Fruit fly (Drosophila melanogaster): ENCODE measurements around the gene bif.

bif gene

DNA sequence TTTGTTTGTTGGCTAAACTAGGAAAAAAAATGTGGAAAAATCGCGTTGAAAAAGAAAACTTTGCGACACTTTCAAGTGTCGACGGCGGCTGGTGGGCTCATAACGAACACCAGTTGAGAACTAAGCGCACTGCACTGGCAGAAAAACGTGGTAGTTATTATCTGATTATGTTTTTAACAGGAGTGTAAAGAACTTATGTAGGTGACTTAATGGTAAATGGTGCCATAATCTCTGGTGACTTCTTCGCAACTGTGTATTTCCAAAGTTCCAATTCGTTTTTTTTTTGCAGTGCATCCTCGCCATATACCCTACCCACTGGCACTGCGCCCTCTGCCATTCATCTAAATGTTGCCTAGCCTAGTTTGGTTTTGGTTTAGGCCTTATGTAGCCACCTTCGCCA lies 25.8 kb upstream of the bif start (continued):
- TF ChIP-seq CG10669 (GFP tag; optimal IDR thresholded peaks at IDR 0.05) = peak; percentile 9
- peak; percentile 77 for TF ChIP-seq Eip78C (GFP tag)
- TF ChIP-seq CG6854 (GFP tag; optimal IDR thresholded peaks at IDR 0.05) = no peak
- TF ChIP-seq ss (GFP tag; optimal IDR thresholded peaks at IDR 0.05) = no peak
- peak; percentile 48 for TF ChIP-seq achi (GFP tag; optimal IDR thresholded peaks at IDR 0.05)
- TF ChIP-seq CG3919 (GFP tag; optimal IDR thresholded peaks at IDR 0.05) = peak; percentile 39
- TF ChIP-seq CG11762 (GFP tag; optimal IDR thresholded peaks at IDR 0.05; ENCODE audit: insufficient read depth) = peak; percentile 19
- TF ChIP-seq CG7368 (GFP tag; optimal IDR thresholded peaks at IDR 0.05) = no peak
- no peak for TF ChIP-seq CG8632 (GFP tag; optimal IDR thresholded peaks at IDR 0.05)
- peak; percentile 69 for TF ChIP-seq CG6276 (GFP tag; optimal IDR thresholded peaks at IDR 0.05)
- no peak for TF ChIP-seq CG34406 (GFP tag; optimal IDR thresholded peaks at IDR 0.05)
- no peak for TF ChIP-seq lz (GFP tag; optimal IDR thresholded peaks at IDR 0.05)
- TF ChIP-seq Gug (GFP tag; IDR thresholded peaks at IDR 0.05) = peak; percentile 70
- TF ChIP-seq topi (GFP tag; optimal IDR thresholded peaks at IDR 0.05) = no peak
- no peak for TF ChIP-seq CG11902 (GFP tag; optimal IDR thresholded peaks at IDR 0.05)
- TF ChIP-seq Hr39 (GFP tag; optimal IDR thresholded peaks at IDR 0.05) = no peak
- peak; percentile 69 for TF ChIP-seq dac (GFP tag; optimal IDR thresholded peaks at IDR 0.05)
- no peak for TF ChIP-seq fkh (GFP tag; optimal IDR thresholded peaks at IDR 0.05)
- TF ChIP-seq CG6808 (GFP tag; optimal IDR thresholded peaks at IDR 0.05) = no peak
- no peak for TF ChIP-seq Sox102F (GFP tag; optimal IDR thresholded peaks at IDR 0.05)
- TF ChIP-seq Smox (GFP tag; optimal IDR thresholded peaks at IDR 0.05) = no peak
- TF ChIP-seq CG4318 (GFP tag; optimal IDR thresholded peaks at IDR 0.05) = peak; percentile 70
- peak; percentile 8 for TF ChIP-seq svp (GFP tag)
- no peak for TF ChIP-seq CG3032 (tag; optimal IDR thresholded peaks at IDR 0.05)
- TF ChIP-seq Sox14 (GFP tag; optimal IDR thresholded peaks at IDR 0.05) = peak; percentile 0
- TF ChIP-seq CG1621 (tag; optimal IDR thresholded peaks at IDR 0.05) = no peak
- TF ChIP-seq esn (GFP tag; optimal IDR thresholded peaks at IDR 0.05) = no peak
- TF ChIP-seq salr (GFP tag; optimal IDR thresholded peaks at IDR 0.05) = peak in 1 of 2 experiments; percentile 8
- TF ChIP-seq dsx (GFP tag; optimal IDR thresholded peaks at IDR 0.05; ENCODE audit: poor library complexity, severe bottlenecking) = no peak
- peak; percentile 33; the same call in 1 of the 2 replicates for TF ChIP-seq CG11294 (GFP tag; IDR thresholded peaks at IDR 0.05)

DNA sequence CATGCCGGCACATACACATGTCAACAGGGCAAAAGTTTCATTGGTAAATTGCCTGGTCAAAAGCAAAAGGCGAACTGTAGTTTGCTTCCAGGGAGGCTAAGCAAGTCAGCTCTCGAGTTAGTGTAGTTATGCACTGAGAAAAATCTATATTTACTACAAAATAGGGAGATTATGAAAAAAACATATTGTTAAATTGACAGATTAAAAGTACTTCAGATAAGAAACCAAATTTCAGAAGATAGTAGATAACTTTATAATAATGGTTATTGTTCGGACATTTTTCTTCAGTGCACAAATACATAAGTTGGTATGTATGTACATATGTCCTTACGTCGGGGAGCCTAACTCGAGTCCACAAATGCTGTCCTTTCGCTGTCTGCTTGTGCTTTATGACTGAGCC lies 21.6 kb upstream of the bif start:
- TF ChIP-seq dsx (GFP tag; optimal IDR thresholded peaks at IDR 0.05; ENCODE audit: poor library complexity, severe bottlenecking) (peak; percentile 65), Ets96B (tag; optimal IDR thresholded peaks at IDR 0.05) (peak; percentile 74), Sox14 (GFP tag; optimal IDR thresholded peaks at IDR 0.05) (peak; percentile 43), esn (GFP tag; optimal IDR thresholded peaks at IDR 0.05) (peak; percentile 36), CG8119 (GFP tag; IDR thresholded peaks at IDR 0.05) (peak; percentile 77), achi (GFP tag; optimal IDR thresholded peaks at IDR 0.05) (peak; percentile 67), CG4318 (GFP tag; optimal IDR thresholded peaks at IDR 0.05) (peak; percentile 33), dac (GFP tag; optimal IDR thresholded peaks at IDR 0.05) (no peak), CG10631 (GFP tag; optimal IDR thresholded peaks at IDR 0.05) (peak; percentile 69), CG6792 (GFP tag; optimal IDR thresholded peaks at IDR 0.05) (peak; percentile 21), fd85E (GFP tag; optimal IDR thresholded peaks at IDR 0.05) (no peak), Lpt (GFP tag; optimal IDR thresholded peaks at IDR 0.05) (peak; percentile 57), CG6854 (GFP tag; optimal IDR thresholded peaks at IDR 0.05) (no peak), svp (GFP tag) (peak; percentile 72), CG1621 (tag; optimal IDR thresholded peaks at IDR 0.05) (no peak), CG6163 (GFP tag; IDR thresholded peaks at IDR 0.05) (peak; percentile 70), ss (GFP tag; optimal IDR thresholded peaks at IDR 0.05) (peak; percentile 7 to 49), CG8632 (GFP tag; optimal IDR thresholded peaks at IDR 0.05) (peak; percentile 23), cyc (GFP tag; optimal IDR thresholded peaks at IDR 0.05) (peak; percentile 30), topi (GFP tag; optimal IDR thresholded peaks at IDR 0.05) (peak; percentile 21), CG15336 (GFP tag; IDR thresholded peaks at IDR 0.05) (peak; percentile 86), CG16779 (tag; optimal IDR thresholded peaks at IDR 0.05) (peak; percentile 33), Smox (GFP tag; optimal IDR thresholded peaks at IDR 0.05) (peak; percentile 19), lz (GFP tag; optimal IDR thresholded peaks at IDR 0.05) (peak; percentile 31), CG11902 (GFP tag; optimal IDR thresholded peaks at IDR 0.05) (no peak), CG6276 (GFP tag; optimal IDR thresholded peaks at IDR 0.05) (peak; percentile 59), pdm3 (GFP tag; optimal IDR thresholded peaks at IDR 0.05) (peak; percentile 68), CG7368 (GFP tag; optimal IDR thresholded peaks at IDR 0.05) (peak; percentile 34), acj6 (GFP tag; optimal IDR thresholded peaks at IDR 0.05) (peak; percentile 55), Eip93F (GFP tag; optimal IDR thresholded peaks at IDR 0.05) (no peak), CG10669 (GFP tag; optimal IDR thresholded peaks at IDR 0.05) (peak; percentile 50), salr (GFP tag; optimal IDR thresholded peaks at IDR 0.05) (peak in 1 of 2 experiments; percentile 65), net (GFP tag; optimal IDR thresholded peaks at IDR 0.05) (peak; percentile 52), CG3919 (GFP tag; optimal IDR thresholded peaks at IDR 0.05) (peak; percentile 61), Blimp-1 (GFP tag; optimal IDR thresholded peaks at IDR 0.05) (no peak), Sox102F (GFP tag; optimal IDR thresholded peaks at IDR 0.05) (peak; percentile 16), CG9139 (GFP tag; optimal IDR thresholded peaks at IDR 0.05) (peak; percentile 10), CG11294 (GFP tag; IDR thresholded peaks at IDR 0.05) (no peak), Hr38 (GFP tag; optimal IDR thresholded peaks at IDR 0.05) (no peak)
